Worm (Caenorhabditis elegans) whole organism, L2 larva: ENCODE results near the gene srh-19.
A peak's percentile ranks its signal among the peaks of the same experiment; 100 is the strongest.

Experiments
- C34F6.9 ChIP-seq: fragments of 150-350 bp; optimal IDR thresholded peaks from 2 replicates; lab custom pipeline; 2014; ENCODE audit warnings: missing biosample characterization, missing genetic modification characterization
- F13H6.1 ChIP-seq: sonication (generic microtip); optimal IDR thresholded peaks from 2 replicates; lab custom pipeline; 2016; ENCODE audit warnings: missing genetic modification characterization, missing compliant biosample characterization
- R02D3.7 ChIP-seq: fragments of 150-350 bp; optimal IDR thresholded peaks from 2 replicates; lab custom pipeline; 2014; ENCODE audit warnings: missing biosample characterization, missing genetic modification characterization
- Y55F3AM.14 ChIP-seq: fragments of 200-800 bp; sonication (Bioruptor generic); optimal IDR thresholded peaks from 2 replicates; lab custom pipeline; 2018; ENCODE audit warnings: mild to moderate bottlenecking, missing genetic modification characterization, missing compliant biosample characterization
- ZK546.5 ChIP-seq: sonication (generic microtip); optimal IDR thresholded peaks from 2 replicates; lab custom pipeline; 2017; ENCODE audit warnings: missing biosample characterization, missing genetic modification characterization
- alr-1 ChIP-seq: fragments of 150-350 bp; optimal IDR thresholded peaks from 2 replicates; lab custom pipeline; 2014; ENCODE audit warnings: missing biosample characterization, missing genetic modification characterization
- aly-2 ChIP-seq: fragments of 150-350 bp; optimal IDR thresholded peaks from 2 replicates; lab custom pipeline; 2014; ENCODE audit warnings: missing biosample characterization, missing genetic modification characterization
- ama-1 ChIP-seq: fragments of 150-350 bp; optimal IDR thresholded peaks from 2 replicates; lab custom pipeline; 2018; ENCODE audit warnings: inconsistent platforms
- blmp-1 ChIP-seq: sonication (generic microtip); optimal IDR thresholded peaks from 2 replicates; lab custom pipeline; 2017; ENCODE audit warnings: missing genetic modification characterization, mild to moderate bottlenecking, missing compliant biosample characterization, antibody characterized with exemption, moderate library complexity; ENCODE audit not compliant: insufficient read depth
- ceh-82 ChIP-seq: fragments of 150-350 bp; optimal IDR thresholded peaks from 2 replicates; lab custom pipeline; 2014; ENCODE audit warnings: missing biosample characterization, missing genetic modification characterization
- crh-2 ChIP-seq: sonication (generic microtip); optimal IDR thresholded peaks from 2 replicates; lab custom pipeline; 2017; ENCODE audit warnings: missing biosample characterization, missing genetic modification characterization
- dmd-4 ChIP-seq: sonication (generic microtip); optimal IDR thresholded peaks from 2 replicates; lab custom pipeline; 2017; ENCODE audit warnings: missing biosample characterization, missing genetic modification characterization
- egl-27 ChIP-seq: sonication (generic microtip); optimal IDR thresholded peaks from 3 replicates; lab custom pipeline; 2017; ENCODE audit warnings: missing biosample characterization, missing genetic modification reagents, missing genetic modification characterization
- elt-1 ChIP-seq: fragments of 150-350 bp; optimal IDR thresholded peaks from 2 replicates; lab custom pipeline; 2014; ENCODE audit warnings: missing biosample characterization, missing genetic modification characterization
- fos-1 ChIP-seq: fragments of 150-350 bp; optimal IDR thresholded peaks from 2 replicates; lab custom pipeline; 2014; ENCODE audit warnings: missing biosample characterization, missing genetic modification characterization
- lin-13 ChIP-seq: fragments of 150-350 bp; optimal IDR thresholded peaks from 2 replicates; lab custom pipeline; 2014; ENCODE audit warnings: missing biosample characterization, missing genetic modification reagents, missing genetic modification characterization
- lsy-2 ChIP-seq, 2 experiments: fragments of 150-350 bp in 1 of 2; sonication (generic microtip) in 1 of 2; optimal IDR thresholded peaks; 2 replicates each; lab custom pipeline; 2014 to 2017; ENCODE audit warnings: missing biosample characterization in 2 of 2, missing genetic modification characterization in 2 of 2
- mab-5 ChIP-seq: fragments of 150-350 bp; optimal IDR thresholded peaks from 2 replicates; lab custom pipeline; 2014; ENCODE audit warnings: missing biosample characterization, missing genetic modification characterization
- mbf-1 ChIP-seq: sonication (generic microtip); optimal IDR thresholded peaks from 2 replicates; lab custom pipeline; 2017; ENCODE audit warnings: missing biosample characterization, missing genetic modification characterization
- mdl-1 ChIP-seq, 2 experiments: fragments of 150-350 bp in 1 of 2; sonication (generic microtip) in 1 of 2; optimal IDR thresholded peaks; 2 replicates each; lab custom pipeline; 2017; ENCODE audit warnings: missing biosample characterization in 2 of 2, missing genetic modification characterization in 2 of 2
- nhr-10 ChIP-seq: sonication (generic microtip); optimal IDR thresholded peaks from 2 replicates; lab custom pipeline; 2017; ENCODE audit warnings: missing biosample characterization, missing genetic modification characterization
- nhr-11 ChIP-seq: fragments of 150-350 bp; optimal IDR thresholded peaks from 2 replicates; lab custom pipeline; 2014; ENCODE audit warnings: missing biosample characterization, missing genetic modification characterization
- nhr-12 ChIP-seq: fragments of 150-350 bp; optimal IDR thresholded peaks from 2 replicates; lab custom pipeline; 2014; ENCODE audit warnings: missing biosample characterization, missing genetic modification characterization
- nhr-129 ChIP-seq: fragments of 150-350 bp; optimal IDR thresholded peaks from 2 replicates; lab custom pipeline; 2014; ENCODE audit warnings: missing biosample characterization, missing genetic modification characterization
- nhr-21 ChIP-seq: fragments of 150-350 bp; optimal IDR thresholded peaks from 2 replicates; lab custom pipeline; 2014; ENCODE audit warnings: missing biosample characterization, missing genetic modification characterization
- nhr-23 ChIP-seq: fragments of 150-350 bp; optimal IDR thresholded peaks from 2 replicates; lab custom pipeline; 2014; ENCODE audit warnings: missing biosample characterization, missing genetic modification reagents, missing genetic modification characterization
- nhr-25 ChIP-seq: fragments of 150-350 bp; sonication (generic microtip); optimal IDR thresholded peaks from 3 replicates; lab custom pipeline; 2014; ENCODE audit warnings: missing biosample characterization, missing genetic modification characterization
- peb-1 ChIP-seq: fragments of 150-350 bp; optimal IDR thresholded peaks from 2 replicates; lab custom pipeline; 2014; ENCODE audit warnings: missing biosample characterization, missing genetic modification characterization
- sem-4 ChIP-seq: fragments of 150-350 bp; optimal IDR thresholded peaks from 2 replicates; lab custom pipeline; 2014; ENCODE audit warnings: missing biosample characterization, missing genetic modification reagents, missing genetic modification characterization
- skn-1 ChIP-seq: sonication (generic microtip); optimal IDR thresholded peaks from 2 replicates; lab custom pipeline; 2017; ENCODE audit warnings: missing biosample characterization, missing genetic modification characterization
- sma-3 ChIP-seq: sonication (generic microtip); optimal IDR thresholded peaks from 2 replicates; lab custom pipeline; 2016; ENCODE audit warnings: missing genetic modification reagents, missing genetic modification characterization, missing compliant biosample characterization
- sma-9 ChIP-seq, 2 experiments: fragments of 150-350 bp in 1 of 2; sonication (generic microtip) in 1 of 2; optimal IDR thresholded peaks; 2 replicates each; lab custom pipeline; 2014 to 2016; ENCODE audit warnings: missing genetic modification characterization in 2 of 2, mild to moderate bottlenecking in 1 of 2, missing biosample characterization in 1 of 2, missing compliant biosample characterization in 1 of 2, missing genetic modification reagents in 1 of 2, moderate library complexity in 1 of 2
- snpc-4 ChIP-seq: fragments of 150-350 bp; optimal IDR thresholded peaks from 2 replicates; lab custom pipeline; 2014; ENCODE audit warnings: missing biosample characterization, missing genetic modification characterization
- unc-39 ChIP-seq: fragments of 150-350 bp; optimal IDR thresholded peaks from 2 replicates; lab custom pipeline; 2014; ENCODE audit warnings: missing biosample characterization, missing genetic modification characterization
- unc-55 ChIP-seq: fragments of 150-350 bp; sonication (generic microtip); optimal IDR thresholded peaks from 3 replicates; lab custom pipeline; 2014; ENCODE audit warnings: missing biosample characterization, missing genetic modification reagents, missing genetic modification characterization
- unc-62 ChIP-seq: fragments of 150-350 bp; optimal IDR thresholded peaks from 2 replicates; lab custom pipeline; 2014; ENCODE audit warnings: missing biosample characterization, missing genetic modification reagents, missing genetic modification characterization
- zag-1 ChIP-seq: fragments of 150-350 bp; optimal IDR thresholded peaks from 2 replicates; lab custom pipeline; 2014; ENCODE audit warnings: missing biosample characterization, missing genetic modification characterization
- ztf-1 ChIP-seq: fragments of 200-800 bp; sonication (Bioruptor generic); conservative IDR thresholded peaks from 2 replicates; pipeline ENCODE4 v1.3.6; 2022; ENCODE audit warnings: missing genetic modification characterization, missing compliant biosample characterization
- ztf-4 ChIP-seq: fragments of 150-350 bp; optimal IDR thresholded peaks from 2 replicates; lab custom pipeline; 2014; ENCODE audit warnings: missing biosample characterization, missing genetic modification characterization

srh-19 gene

ce11 chrX:1410552-1410951 lies 2.4 kb upstream of the srh-19 start, which contains the start of gene abu-2:
Gene abu-2, minus strand, starts transcription at chrX:1410652.
- no peak for TF ChIP-seq skn-1
- no peak for TF ChIP-seq sma-9 (GFP tag; optimal IDR thresholded peaks at IDR 0.05; lab: Kevin White, UChicago)
- no peak for TF ChIP-seq sma-9 (tag; optimal IDR thresholded peaks at IDR 0.05; lab: Kevin White, UChicago)
- TF ChIP-seq ZK546.5 (tag; lab: Kevin White, UChicago) = no peak
- TF ChIP-seq Y55F3AM.14 (GFP tag; lab: Kevin White, UChicago) = no peak
- TF ChIP-seq alr-1 (tag; lab: Kevin White, UChicago) = no peak
- no peak for TF ChIP-seq ama-1
- TF ChIP-seq elt-1 (tag; lab: Kevin White, UChicago) = no peak
- no peak for TF ChIP-seq unc-39 (tag; lab: Kevin White, UChicago)
- no peak for TF ChIP-seq egl-27 (tag; lab: Kevin White, UChicago)
- TF ChIP-seq lin-13 (GFP tag; lab: Kevin White, UChicago) = no peak
- TF ChIP-seq ztf-4 (tag; lab: Kevin White, UChicago) = no peak
- no peak for TF ChIP-seq blmp-1
- TF ChIP-seq, all 48 proteins: peak for 0

ce11 chrX:1416776-1417354 lies 3.9 kb downstream of the srh-19 start, which contains the start of the genes F19G12.4 and F19G12.8:
Gene F19G12.4, plus strand, starts transcription at chrX:1417304.
Gene F19G12.8, plus strand, starts transcription at chrX:1417320.
- TF ChIP-seq R02D3.7 (tag; lab: Kevin White, UChicago) (no peak), dmd-4 (no peak), zag-1 (no peak), peb-1 (no peak), lsy-2 (tag; optimal IDR thresholded peaks at IDR 0.05; lab: Kevin White, UChicago) (no peak), mbf-1 (tag; lab: Kevin White, UChicago) (no peak), unc-55 (GFP tag; lab: Kevin White, UChicago) (no peak), nhr-21 (tag; lab: Kevin White, UChicago) (no peak), unc-39 (tag; lab: Kevin White, UChicago) (no peak), sma-3 (GFP tag; lab: Kevin White, UChicago) (no peak), skn-1 (peak; percentile 27), mdl-1 (tag; optimal IDR thresholded peaks at IDR 0.05; lab: Kevin White, UChicago) (no peak), sma-9 (GFP tag; optimal IDR thresholded peaks at IDR 0.05; lab: Kevin White, UChicago) (no peak), sma-9 (tag; optimal IDR thresholded peaks at IDR 0.05; lab: Kevin White, UChicago) (no peak), ceh-82 (tag; lab: Kevin White, UChicago) (no peak), alr-1 (tag; lab: Kevin White, UChicago) (no peak), mab-5 (tag; lab: Kevin White, UChicago) (no peak), nhr-25 (tag; lab: Kevin White, UChicago) (no peak), ZK546.5 (tag; lab: Kevin White, UChicago) (no peak), Y55F3AM.14 (GFP tag; lab: Kevin White, UChicago) (no peak), ztf-4 (tag; lab: Kevin White, UChicago) (no peak), crh-2 (peak; percentile 2), nhr-23 (tag; lab: Kevin White, UChicago) (no peak), C34F6.9 (tag; lab: Kevin White, UChicago) (no peak), ztf-1 (GFP tag; lab: Robert Waterston, UW) (no peak), blmp-1 (no peak), fos-1 (peak; percentile 37)

ce11 chrX:1419163-1419696 lies 6.3 kb downstream of the srh-19 start, which contains the start of gene F19G12.9:
Gene F19G12.9, plus strand, starts transcription at chrX:1419213.
- TF ChIP-seq skn-1 (peak; percentile 89), alr-1 (tag; lab: Kevin White, UChicago) (no peak), nhr-10 (no peak)

- peak; percentile 99 for TF ChIP-seq skn-1
- TF ChIP-seq F13H6.1 = no peak
Measured at ce11 chrX:1420524-1420923, 7.6 kb downstream of the srh-19 start.

- TF ChIP-seq lin-13 (GFP tag; lab: Kevin White, UChicago) (no peak), nhr-129 (tag; lab: Kevin White, UChicago) (no peak), sem-4 (tag; lab: Kevin White, UChicago) (no peak), mdl-1 (tag; optimal IDR thresholded peaks at IDR 0.05; lab: Kevin White, UChicago) (no peak), nhr-11 (tag; lab: Kevin White, UChicago) (no peak), unc-39 (tag; lab: Kevin White, UChicago) (no peak), F13H6.1 (no peak), blmp-1 (no peak), aly-2 (tag; lab: Kevin White, UChicago) (no peak), unc-55 (GFP tag; lab: Kevin White, UChicago) (no peak), unc-62 (GFP tag; lab: Kevin White, UChicago) (no peak), mab-5 (tag; lab: Kevin White, UChicago) (no peak), nhr-10 (no peak), mbf-1 (tag; lab: Kevin White, UChicago) (no peak), elt-1 (tag; lab: Kevin White, UChicago) (no peak), sma-9 (GFP tag; optimal IDR thresholded peaks at IDR 0.05; lab: Kevin White, UChicago) (no peak), sma-9 (tag; optimal IDR thresholded peaks at IDR 0.05; lab: Kevin White, UChicago) (no peak), nhr-12 (tag; lab: Kevin White, UChicago) (no peak), snpc-4 (tag; lab: Kevin White, UChicago) (no peak)
Measured at ce11 chrX:1424509-1424908, 11.6 kb downstream of the srh-19 start, which contains the start of gene F19G12.3. Gene F19G12.3, plus strand, starts transcription at chrX:1424809.
